Fruit fly (Drosophila melanogaster): ENCODE results near the gene CG13887.

The CG13887 gene

DNA sequence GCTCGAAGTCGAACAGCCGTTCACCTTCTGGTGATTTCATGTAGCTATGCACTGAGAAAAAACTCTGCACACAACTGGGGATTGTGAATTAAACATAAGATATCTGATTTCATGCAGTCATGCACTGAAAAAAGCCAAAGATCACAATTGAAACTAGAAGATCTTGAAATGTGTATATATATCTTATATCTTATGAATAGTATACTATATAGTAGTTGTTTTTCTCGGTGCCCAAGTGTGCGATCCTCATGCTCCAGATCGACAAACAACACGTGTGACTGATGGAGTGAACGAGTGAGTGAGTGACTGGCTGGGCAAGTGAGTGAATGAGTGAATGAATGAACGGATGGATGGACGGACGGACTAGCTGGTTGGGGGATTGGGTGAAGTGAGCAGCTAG, 15.7 kb upstream of the CG13887 start (continued):
- TF ChIP-seq p53 (GFP tag; optimal IDR thresholded peaks at IDR 0.05): no peak
- no peak for TF ChIP-seq CG10543 (GFP tag; optimal IDR thresholded peaks at IDR 0.05)
- TF ChIP-seq B-H2 (GFP tag; optimal IDR thresholded peaks at IDR 0.05): no peak
- no peak for TF ChIP-seq shn (GFP tag; optimal IDR thresholded peaks at IDR 0.05)
- peak; percentile 75 for TF ChIP-seq CG12769 (tag; optimal IDR thresholded peaks at IDR 0.05)
- TF ChIP-seq seq (GFP tag; IDR thresholded peaks at IDR 0.05): peak; percentile 42; the same call in 1 of the 2 replicates
- no peak for TF ChIP-seq tup (GFP tag; optimal IDR thresholded peaks at IDR 0.05)
- TF ChIP-seq unc-4 (GFP tag; IDR thresholded peaks at IDR 0.05; ENCODE audit: partially characterized antibody): no peak
- TF ChIP-seq maf-S (GFP tag; optimal IDR thresholded peaks at IDR 0.05): no peak
- peak; percentile 86 for TF ChIP-seq ara (GFP tag; IDR thresholded peaks at IDR 0.05)
- no peak for TF ChIP-seq CG43689 (GFP tag; IDR thresholded peaks at IDR 0.05)
- TF ChIP-seq gem (tag; optimal IDR thresholded peaks at IDR 0.05): peak; percentile 85
- TF ChIP-seq tin (GFP tag; optimal IDR thresholded peaks at IDR 0.05): peak; percentile 76
- no peak for TF ChIP-seq CG5953 (GFP tag; IDR thresholded peaks at IDR 0.05)
- no peak; the same call in 1 of the 2 replicates for TF ChIP-seq Ravus (GFP tag; IDR thresholded peaks at IDR 0.05)
- TF ChIP-seq sima (GFP tag; optimal IDR thresholded peaks at IDR 0.05): no peak
- no peak for TF ChIP-seq CG3726 (GFP tag; IDR thresholded peaks at IDR 0.05)
- no peak for TF ChIP-seq CG2199 (GFP tag; IDR thresholded peaks at IDR 0.05)
- peak; percentile 73; the same call in 2 of the 3 replicates for TF ChIP-seq ken (GFP tag; IDR thresholded peaks at IDR 0.05)
- TF ChIP-seq MESR4 (GFP tag; optimal IDR thresholded peaks at IDR 0.05): no peak
- TF ChIP-seq jumu (GFP tag; optimal IDR thresholded peaks at IDR 0.05): peak; percentile 32
- peak; percentile 12 for TF ChIP-seq NK7.1 (GFP tag; optimal IDR thresholded peaks at IDR 0.05)
- TF ChIP-seq E2f2 (GFP tag; IDR thresholded peaks at IDR 0.05): peak; percentile 39; the same call in 1 of the 2 replicates
- no peak for TF ChIP-seq Bgb (GFP tag; IDR thresholded peaks at IDR 0.05; ENCODE audit: partially characterized antibody)
- peak; percentile 48; the same call in 1 of the 2 replicates for TF ChIP-seq CG9215 (GFP tag; IDR thresholded peaks at IDR 0.05)
- TF ChIP-seq Fer1 (GFP tag; optimal IDR thresholded peaks at IDR 0.05): peak; percentile 79
- TF ChIP-seq cato (GFP tag; optimal IDR thresholded peaks at IDR 0.05; ENCODE audit: borderline replicate concordance): peak; percentile 21
- TF ChIP-seq knrl (GFP tag; IDR thresholded peaks at IDR 0.05; ENCODE audit: partially characterized antibody): no peak
- peak; percentile 18 for TF ChIP-seq Dad (GFP tag; optimal IDR thresholded peaks at IDR 0.05)
- no peak for TF ChIP-seq D (optimal IDR thresholded peaks at IDR 0.05)
- TF ChIP-seq D (GFP tag; optimal IDR thresholded peaks at IDR 0.05): peak; percentile 84
- no peak for TF ChIP-seq CG3995 (GFP tag; optimal IDR thresholded peaks at IDR 0.05)
- no peak for TF ChIP-seq Myb (GFP tag; optimal IDR thresholded peaks at IDR 0.05)
- TF ChIP-seq sr (GFP tag; IDR thresholded peaks at IDR 0.05): no peak; the same call in 2 of the 3 replicates
- TF ChIP-seq CG13424 (tag; optimal IDR thresholded peaks at IDR 0.05): peak; percentile 57
- peak; percentile 79 for TF ChIP-seq sob (GFP tag; IDR thresholded peaks at IDR 0.05)
- no peak for TF ChIP-seq h (optimal IDR thresholded peaks at IDR 0.05)
- TF ChIP-seq CG6689 (GFP tag; IDR thresholded peaks at IDR 0.05): peak; percentile 80
- peak; percentile 62 for TF ChIP-seq CG4328 (GFP tag; optimal IDR thresholded peaks at IDR 0.05)
- no peak for TF ChIP-seq ac (GFP tag; optimal IDR thresholded peaks at IDR 0.05)
- TF ChIP-seq CG2116 (GFP tag; optimal IDR thresholded peaks at IDR 0.05): peak; percentile 10
- TF ChIP-seq D19B (GFP tag; optimal IDR thresholded peaks at IDR 0.05): peak; percentile 30
- peak; percentile 68 for TF ChIP-seq CG10209 (GFP tag; optimal IDR thresholded peaks at IDR 0.05)
- TF ChIP-seq Side (GFP tag; optimal IDR thresholded peaks at IDR 0.05): no peak
- TF ChIP-seq CG17328 (GFP tag; IDR thresholded peaks at IDR 0.05): peak; percentile 71
- TF ChIP-seq ftz-f1 (GFP tag; optimal IDR thresholded peaks at IDR 0.05): no peak
- peak; percentile 48 for TF ChIP-seq Jarid2 (GFP tag; optimal IDR thresholded peaks at IDR 0.05)
- peak; percentile 41 for TF ChIP-seq CG6765 (GFP tag; optimal IDR thresholded peaks at IDR 0.05)
- TF ChIP-seq CG2120 (GFP tag; optimal IDR thresholded peaks at IDR 0.05): peak; percentile 41
- TF ChIP-seq CG3838 (GFP tag; optimal IDR thresholded peaks at IDR 0.05): no peak
- TF ChIP-seq Six4 (GFP tag; optimal IDR thresholded peaks at IDR 0.05): peak; percentile 77
- TF ChIP-seq CG8944 (GFP tag; optimal IDR thresholded peaks at IDR 0.05): no peak
